Fruit fly (Drosophila melanogaster): Measurements from ENCODE around the gene scramb2.

- TF ChIP-seq pan (optimal IDR thresholded peaks at IDR 0.05), result no peak
- no peak for TF ChIP-seq usp (GFP tag; optimal IDR thresholded peaks at IDR 0.05)
- no peak for TF ChIP-seq EcR (GFP tag; optimal IDR thresholded peaks at IDR 0.05)
Measured at dm6 chr3L:3096073-3096725, 49.6 kb upstream of the scramb2 start.
